Worm (Caenorhabditis elegans) whole organism, L1 larva: Measurements from ENCODE around the gene srh-20.

Experiments used
- C04F5.9 ChIP-seq: sonication (generic microtip); optimal IDR thresholded peaks from 2 replicates; lab custom pipeline; 2016; ENCODE audit warnings: missing genetic modification characterization, missing compliant biosample characterization
- alr-1 ChIP-seq: fragments of 200-800 bp; sonication (Bioruptor generic); optimal IDR thresholded peaks from 2 replicates; lab custom pipeline; 2018; ENCODE audit warnings: borderline replicate concordance, mild to moderate bottlenecking, missing genetic modification characterization, missing compliant biosample characterization
- aly-2 ChIP-seq: fragments of 150-350 bp; optimal IDR thresholded peaks from 2 replicates; lab custom pipeline; 2014; ENCODE audit warnings: missing biosample characterization, missing genetic modification characterization
- ceh-63 ChIP-seq: fragments of 200-800 bp; sonication (Bioruptor generic); optimal IDR thresholded peaks from 2 replicates; lab custom pipeline; 2018; ENCODE audit warnings: mild to moderate bottlenecking, missing genetic modification characterization, missing compliant biosample characterization
- ceh-8 ChIP-seq: fragments of 200-800 bp; sonication (Bioruptor generic); optimal IDR thresholded peaks from 2 replicates; lab custom pipeline; 2018; ENCODE audit warnings: mild to moderate bottlenecking, missing genetic modification characterization, moderate library complexity, missing compliant biosample characterization
- ceh-90 ChIP-seq: sonication (generic microtip); optimal IDR thresholded peaks from 2 replicates; lab custom pipeline; 2016; ENCODE audit warnings: missing genetic modification characterization, missing compliant biosample characterization
- dpl-1 ChIP-seq, 3 experiments: fragments of 150-350 bp in 2 of 3; sonication (generic microtip) in 1 of 3; optimal IDR thresholded peaks; 2 replicates each; lab custom pipeline; 2014 to 2017; ENCODE audit warnings: missing biosample characterization in 3 of 3, missing genetic modification characterization in 3 of 3, missing genetic modification reagents in 3 of 3
- dsc-1 ChIP-seq: sonication (generic microtip); optimal IDR thresholded peaks from 2 replicates; lab custom pipeline; 2016; ENCODE audit warnings: mild to moderate bottlenecking, missing genetic modification characterization, missing compliant biosample characterization
- efl-1 ChIP-seq, 4 experiments: fragments of 150-350 bp; optimal IDR thresholded peaks in 3 of 4; peaks in 1 of 4; 1 replicate in 1 of 4; 2 replicates in 3 of 4; lab custom pipeline; 2014; ENCODE audit warnings: missing biosample characterization in 2 of 4, missing genetic modification characterization in 2 of 4, missing genetic modification reagents in 2 of 4
- fkh-10 ChIP-seq: sonication (generic microtip); optimal IDR thresholded peaks from 2 replicates; lab custom pipeline; 2017; ENCODE audit warnings: missing biosample characterization, missing genetic modification reagents, missing genetic modification characterization
- fkh-4 ChIP-seq: sonication (generic microtip); optimal IDR thresholded peaks from 2 replicates; lab custom pipeline; 2016; ENCODE audit warnings: missing compliant biosample characterization, missing genetic modification characterization, borderline replicate concordance
- isw-1 ChIP-seq: fragments of 200-800 bp; sonication (Bioruptor generic); IDR thresholded peaks from 2 replicates; pipeline ENCODE4 v1.3.6; 2022; ENCODE audit warnings: missing genetic modification characterization, missing compliant biosample characterization
- jun-1 ChIP-seq: fragments of 150-350 bp; optimal IDR thresholded peaks from 2 replicates; lab custom pipeline; 2014; ENCODE audit warnings: missing biosample characterization, missing genetic modification reagents, missing genetic modification characterization
- lin-14 ChIP-seq: fragments of 200-800 bp; sonication (Bioruptor generic); optimal IDR thresholded peaks from 2 replicates; lab custom pipeline; 2018; ENCODE audit warnings: mild to moderate bottlenecking, missing genetic modification characterization, moderate library complexity, missing compliant biosample characterization
- lir-3 ChIP-seq: sonication (generic microtip); optimal IDR thresholded peaks from 2 replicates; lab custom pipeline; 2016; ENCODE audit warnings: mild to moderate bottlenecking, missing genetic modification characterization, moderate library complexity, missing compliant biosample characterization; ENCODE audit not compliant: poor library complexity
- mdl-1 ChIP-seq, 2 experiments: fragments of 150-350 bp; optimal IDR thresholded peaks; 2 replicates each; lab custom pipeline; 2014 to 2017; ENCODE audit warnings: missing biosample characterization in 2 of 2, missing genetic modification characterization in 2 of 2, inconsistent platforms in 1 of 2
- nhr-20 ChIP-seq: sonication (generic microtip); optimal IDR thresholded peaks from 2 replicates; lab custom pipeline; 2016; ENCODE audit warnings: mild to moderate bottlenecking, missing genetic modification characterization, missing compliant biosample characterization
- nhr-47 ChIP-seq: sonication (generic microtip); optimal IDR thresholded peaks from 2 replicates; lab custom pipeline; 2016; ENCODE audit warnings: mild to moderate bottlenecking, missing genetic modification characterization, moderate library complexity, missing compliant biosample characterization
- nhr-76 ChIP-seq: sonication (generic microtip); optimal IDR thresholded peaks from 2 replicates; lab custom pipeline; 2017; ENCODE audit warnings: missing biosample characterization, missing genetic modification characterization
- nhr-84 ChIP-seq: sonication (generic microtip); optimal IDR thresholded peaks from 2 replicates; lab custom pipeline; 2017; ENCODE audit warnings: missing biosample characterization, missing genetic modification characterization
- nhr-85 ChIP-seq: sonication (generic microtip); peaks from one replicate; lab custom pipeline; 2016; ENCODE audit warnings: missing genetic modification characterization, inconsistent platforms, missing compliant biosample characterization
- pag-3 ChIP-seq: sonication (generic microtip); optimal IDR thresholded peaks from 2 replicates; lab custom pipeline; 2017; ENCODE audit warnings: missing genetic modification characterization, mild to moderate bottlenecking, missing compliant biosample characterization, antibody characterized with exemption, borderline replicate concordance; ENCODE audit not compliant: insufficient read depth
- pax-3 ChIP-seq: fragments of 200-800 bp; sonication (Bioruptor generic); optimal IDR thresholded peaks from 2 replicates; lab custom pipeline; 2018; ENCODE audit warnings: mild to moderate bottlenecking, missing genetic modification characterization, moderate library complexity, missing compliant biosample characterization
- skn-1 ChIP-seq: fragments of 150-350 bp; optimal IDR thresholded peaks from 2 replicates; lab custom pipeline; 2014; ENCODE audit warnings: missing biosample characterization, missing genetic modification characterization
- swsn-7 ChIP-seq: sonication (generic microtip); optimal IDR thresholded peaks from 2 replicates; lab custom pipeline; 2016; ENCODE audit warnings: missing genetic modification characterization, missing compliant biosample characterization
- tbx-2 ChIP-seq: sonication (generic microtip); optimal IDR thresholded peaks from 2 replicates; lab custom pipeline; 2016; ENCODE audit warnings: missing genetic modification characterization, missing compliant biosample characterization
- unc-130 ChIP-seq: fragments of 150-350 bp; optimal IDR thresholded peaks from 2 replicates; lab custom pipeline; 2017; ENCODE audit warnings: missing biosample characterization, missing genetic modification characterization, inconsistent platforms
- unc-62 ChIP-seq: fragments of 150-350 bp; optimal IDR thresholded peaks from 2 replicates; lab custom pipeline; 2014; ENCODE audit warnings: missing biosample characterization, missing genetic modification reagents, missing genetic modification characterization
- unc-86 ChIP-seq: sonication (generic microtip); optimal IDR thresholded peaks from 2 replicates; lab custom pipeline; 2016; ENCODE audit warnings: missing genetic modification characterization, missing compliant biosample characterization
- zip-4 ChIP-seq: fragments of 200-800 bp; sonication (Bioruptor generic); optimal IDR thresholded peaks from 2 replicates; lab custom pipeline; 2018; ENCODE audit warnings: mild to moderate bottlenecking, missing genetic modification characterization, moderate library complexity, missing compliant biosample characterization
- ztf-4 ChIP-seq: fragments of 150-350 bp; optimal IDR thresholded peaks from 2 replicates; lab custom pipeline; 2014; ENCODE audit warnings: missing biosample characterization, missing genetic modification characterization

srh-20 gene

ce11 chrV:4951434-4951833 is 26.7 kb downstream of the srh-20 start, which contains the start of gene str-207:
TSS of gene str-207 (plus strand) at chrV:4951734.
- no peak for TF ChIP-seq zip-4 (GFP tag; lab: Kevin White, UChicago)
- TF ChIP-seq efl-1 (optimal IDR thresholded peaks at IDR 0.05; lab: Kevin White, UChicago), result no peak
- TF ChIP-seq efl-1 (GFP tag; optimal IDR thresholded peaks at IDR 0.05 in 1 of 2; lab: Kevin White, UChicago), result peak in 1 of 2 experiments; percentile 63

- TF ChIP-seq alr-1 (no peak), tbx-2 (no peak), efl-1 (optimal IDR thresholded peaks at IDR 0.05; lab: Kevin White, UChicago) (no peak), efl-1 (GFP tag; optimal IDR thresholded peaks at IDR 0.05 in 1 of 2; lab: Kevin White, UChicago) (peak in 1 of 2 experiments; percentile 4)
- TF ChIP-seq, all 84 proteins: peak for 1
Measured at ce11 chrV:4956529-4956928, 31.8 kb downstream of the srh-20 start, which contains the start of gene str-208. TSS of gene str-208 (plus strand) at chrV:4956829.

- no peak for TF ChIP-seq dpl-1 (GFP tag; optimal IDR thresholded peaks at IDR 0.05; lab: Kevin White, UChicago)
- no peak for TF ChIP-seq ceh-8 (GFP tag; lab: Kevin White, UChicago)
- no peak for TF ChIP-seq unc-86 (tag; lab: Kevin White, UChicago)
- TF ChIP-seq ceh-90 (tag; lab: Kevin White, UChicago), result no peak
- no peak for TF ChIP-seq unc-130 (tag; lab: Kevin White, UChicago)
- no peak for TF ChIP-seq nhr-85 (tag; lab: Kevin White, UChicago)
- no peak for TF ChIP-seq fkh-4 (tag; lab: Kevin White, UChicago)
- TF ChIP-seq mdl-1 (tag; optimal IDR thresholded peaks at IDR 0.05; lab: Kevin White, UChicago), result no peak
- TF ChIP-seq nhr-47, result no peak
- TF ChIP-seq isw-1, result no peak
- no peak for TF ChIP-seq dsc-1 (tag; lab: Kevin White, UChicago)
- TF ChIP-seq lir-3 (tag; lab: Kevin White, UChicago), result no peak
- no peak for TF ChIP-seq pax-3 (tag; lab: Kevin White, UChicago)
Measured at ce11 chrV:4957619-4958018, 32.9 kb downstream of the srh-20 start.

- TF ChIP-seq nhr-76 (no peak), ceh-63 (GFP tag; lab: Kevin White, UChicago) (no peak), C04F5.9 (tag; lab: Kevin White, UChicago) (no peak), zip-4 (GFP tag; lab: Kevin White, UChicago) (no peak), swsn-7 (tag; lab: Kevin White, UChicago) (no peak), lin-14 (GFP tag; lab: Kevin White, UChicago) (no peak), unc-62 (GFP tag; lab: Kevin White, UChicago) (no peak), nhr-85 (tag; lab: Kevin White, UChicago) (no peak), fkh-10 (GFP tag; lab: Kevin White, UChicago) (no peak), pag-3 (tag; lab: Kevin White, UChicago) (no peak), mdl-1 (tag; optimal IDR thresholded peaks at IDR 0.05; lab: Kevin White, UChicago) (no peak)
Measured at ce11 chrV:4960686-4961085, 36.0 kb downstream of the srh-20 start.

- TF ChIP-seq nhr-20 (tag; lab: Kevin White, UChicago) (no peak), jun-1 (no peak), lin-14 (GFP tag; lab: Kevin White, UChicago) (peak; percentile 61), nhr-85 (tag; lab: Kevin White, UChicago) (peak; percentile 8), nhr-84 (tag; lab: Kevin White, UChicago) (no peak), ztf-4 (tag; lab: Kevin White, UChicago) (no peak), mdl-1 (tag; optimal IDR thresholded peaks at IDR 0.05; lab: Kevin White, UChicago) (no peak), dsc-1 (tag; lab: Kevin White, UChicago) (no peak), skn-1 (peak; percentile 10), C04F5.9 (tag; lab: Kevin White, UChicago) (no peak), ceh-63 (GFP tag; lab: Kevin White, UChicago) (no peak), pax-3 (tag; lab: Kevin White, UChicago) (no peak), aly-2 (tag; lab: Kevin White, UChicago) (no peak)
Measured at ce11 chrV:4962968-4963367, 38.2 kb downstream of the srh-20 start, which contains the start of gene tam-1. TSS of gene tam-1 (minus strand) at chrV:4963102.
